Worm (Caenorhabditis elegans) whole organism, midembryonic: ENCODE measurements around the gene C18D11.1.

ENCODE experiments used
- cog-1 ChIP-seq: sonication (generic microtip); optimal IDR thresholded peaks from 2 replicates; lab custom pipeline; 2016; ENCODE audit warnings: missing genetic modification characterization, missing compliant biosample characterization
- med-1 ChIP-seq: sonication (generic microtip); optimal IDR thresholded peaks from 2 replicates; lab custom pipeline; 2017; ENCODE audit warnings: missing genetic modification characterization, mild to moderate bottlenecking, missing compliant biosample characterization, antibody characterized with exemption, missing genetic modification reagents; ENCODE audit not compliant: insufficient read depth
- ref-1 ChIP-seq: fragments of 200-800 bp; sonication (Bioruptor generic); conservative IDR thresholded peaks from 2 replicates; pipeline ENCODE4 v1.3.6; 2022; ENCODE audit warnings: missing genetic modification reagents, missing genetic modification characterization, missing compliant biosample characterization
- ztf-29 ChIP-seq: fragments of 200-800 bp; sonication (Bioruptor generic); IDR thresholded peaks from 2 replicates; pipeline ENCODE4 v1.3.6; 2022; ENCODE audit warnings: missing genetic modification reagents, missing genetic modification characterization, missing compliant biosample characterization

DNA sequence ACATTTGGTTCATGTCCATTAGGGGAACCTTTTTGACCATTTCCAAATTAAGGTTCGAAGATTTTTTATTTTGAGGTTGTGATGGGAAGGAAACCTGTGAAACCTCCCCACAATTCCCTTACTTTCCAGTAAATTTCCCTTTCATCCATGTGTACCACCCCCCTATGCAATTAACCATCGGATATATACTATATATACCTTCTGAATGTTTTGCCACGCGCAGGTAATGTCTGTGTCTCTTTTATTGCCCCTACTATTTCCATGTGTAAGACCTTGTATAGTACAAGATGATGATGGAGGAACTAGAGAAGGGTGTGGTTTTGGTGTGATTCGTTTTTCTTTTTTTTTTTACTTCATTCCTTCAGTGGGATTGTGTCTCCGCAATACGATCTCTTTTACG is 1.7 kb upstream of the C18D11.1 start:
- no peak for TF ChIP-seq med-1
- TF ChIP-seq ztf-29 (GFP tag; lab: Robert Waterston, UW) = no peak
- no peak for TF ChIP-seq cog-1 (tag; lab: Kevin White, UChicago)
- no peak for TF ChIP-seq ref-1 (GFP tag; lab: Robert Waterston, UW)
